Worm (Caenorhabditis elegans) whole organism, young adult: ENCODE results near the gene flp-11.

Experiments used
- bed-2 ChIP-seq: fragments of 200-800 bp; sonication (Bioruptor generic); IDR thresholded peaks from 2 replicates; pipeline ENCODE4 v1.3.6; 2022; ENCODE audit warnings: missing genetic modification reagents, missing genetic modification characterization, missing compliant biosample characterization
- egrh-3 ChIP-seq: fragments of 200-800 bp; sonication (Bioruptor generic); IDR thresholded peaks from 2 replicates; pipeline ENCODE4 v1.3.6; 2022; ENCODE audit warnings: missing genetic modification reagents, missing genetic modification characterization, missing compliant biosample characterization
- hmg-20 ChIP-seq: fragments of 200-800 bp; sonication (Bioruptor generic); IDR thresholded peaks from 2 replicates; pipeline ENCODE4 v1.3.6; 2022; ENCODE audit warnings: missing genetic modification reagents, missing genetic modification characterization, missing compliant biosample characterization
- madf-10 ChIP-seq: sonication (generic microtip); optimal IDR thresholded peaks from 2 replicates; lab custom pipeline; 2016; ENCODE audit warnings: mild to moderate bottlenecking, missing genetic modification characterization, missing compliant biosample characterization
- nfya-1 ChIP-seq: sonication (generic microtip); optimal IDR thresholded peaks from 2 replicates; lab custom pipeline; 2017; ENCODE audit warnings: antibody characterized with exemption, missing compliant biosample characterization, missing genetic modification characterization, borderline replicate concordance; ENCODE audit not compliant: insufficient read depth

flp-11 gene

DNA sequence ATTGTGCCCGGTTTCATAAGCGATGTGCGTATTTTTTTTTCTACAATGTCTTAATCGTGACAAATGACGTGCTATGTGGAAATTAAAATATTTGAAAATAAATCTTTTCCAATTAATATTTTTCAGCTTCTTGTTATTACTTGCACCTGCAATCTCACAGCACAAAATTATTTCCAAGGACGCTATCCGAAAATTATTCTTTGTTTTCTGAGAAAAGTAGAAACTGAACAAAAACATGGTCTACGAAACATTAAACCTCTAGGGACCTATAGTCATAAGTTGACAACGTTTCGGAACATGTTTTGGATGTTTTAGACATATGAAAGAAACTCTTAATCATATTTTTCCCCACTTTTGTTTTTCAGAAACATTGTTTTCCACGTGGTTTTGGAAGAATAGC is 49.6 kb downstream of the flp-11 start:
- TF ChIP-seq nfya-1 (tag; lab: Kevin White, UChicago) (no peak), egrh-3 (no peak), madf-10 (no peak), bed-2 (no peak), hmg-20 (GFP tag; lab: Robert Waterston, UW) (no peak)
